Fruit fly (Drosophila melanogaster): ENCODE measurements around the gene CG17712.

CG17712 gene

dm6 chr2L:1722260-1722659, 29.7 kb downstream of the CG17712 start:
- TF ChIP-seq Mnt (GFP tag; optimal IDR thresholded peaks at IDR 0.05) = peak; percentile 10
- no peak for TF ChIP-seq Hr96 (GFP tag; optimal IDR thresholded peaks at IDR 0.05)
- no peak for TF ChIP-seq CG14711 (tag; optimal IDR thresholded peaks at IDR 0.05)
- TF ChIP-seq CG33017 (tag; optimal IDR thresholded peaks at IDR 0.05) = no peak
- TF ChIP-seq tj (GFP tag; optimal IDR thresholded peaks at IDR 0.05) = no peak
- TF ChIP-seq CG11617 (GFP tag; optimal IDR thresholded peaks at IDR 0.05) = no peak
- TF ChIP-seq kay (GFP tag; ENCODE audit: borderline replicate concordance) = no peak
- no peak for TF ChIP-seq ovo (GFP tag; optimal IDR thresholded peaks at IDR 0.05)
- no peak for TF ChIP-seq CG1620 (GFP tag; optimal IDR thresholded peaks at IDR 0.05)
- TF ChIP-seq cic (GFP tag; optimal IDR thresholded peaks at IDR 0.05) = peak; percentile 29
- no peak for TF ChIP-seq Clk (GFP tag; optimal IDR thresholded peaks at IDR 0.05)

dm6 chr2L:1720846-1721506, 30.9 kb downstream of the CG17712 start:
- TF ChIP-seq cic (GFP tag; optimal IDR thresholded peaks at IDR 0.05) (peak; percentile 81), Mnt (GFP tag; optimal IDR thresholded peaks at IDR 0.05) (peak; percentile 16), CG7101 (tag; optimal IDR thresholded peaks at IDR 0.05) (no peak), CG12768 (GFP tag; optimal IDR thresholded peaks at IDR 0.05) (peak; percentile 38)

- TF ChIP-seq CG7101 (tag; optimal IDR thresholded peaks at IDR 0.05) = no peak
- TF ChIP-seq ovo (GFP tag; optimal IDR thresholded peaks at IDR 0.05) = no peak
- TF ChIP-seq CG14711 (tag; optimal IDR thresholded peaks at IDR 0.05) = no peak
- no peak for TF ChIP-seq toe (GFP tag; optimal IDR thresholded peaks at IDR 0.05)
- TF ChIP-seq Mnt (GFP tag; optimal IDR thresholded peaks at IDR 0.05) = no peak
Measured at dm6 chr2L:1719971-1720370, 32.0 kb downstream of the CG17712 start.

dm6 chr2L:1717247-1717646, 34.7 kb downstream of the CG17712 start:
- TF ChIP-seq Hr96 (GFP tag; optimal IDR thresholded peaks at IDR 0.05) (no peak), kay (GFP tag; ENCODE audit: borderline replicate concordance) (no peak)

- TF ChIP-seq CG5204 (GFP tag; optimal IDR thresholded peaks at IDR 0.05) = no peak
- no peak for TF ChIP-seq CG33017 (tag; optimal IDR thresholded peaks at IDR 0.05)
- no peak for TF ChIP-seq cic (GFP tag; optimal IDR thresholded peaks at IDR 0.05)
- peak; percentile 39 for TF ChIP-seq Mnt (GFP tag; optimal IDR thresholded peaks at IDR 0.05)
- TF ChIP-seq toe (GFP tag; optimal IDR thresholded peaks at IDR 0.05) = no peak
- TF ChIP-seq CG12768 (GFP tag; optimal IDR thresholded peaks at IDR 0.05) = no peak
- no peak for TF ChIP-seq Hr96 (GFP tag; optimal IDR thresholded peaks at IDR 0.05)
- TF ChIP-seq Clk (GFP tag; optimal IDR thresholded peaks at IDR 0.05) = no peak
- peak; percentile 38 for TF ChIP-seq bab1 (GFP tag; optimal IDR thresholded peaks at IDR 0.05)
- no peak for TF ChIP-seq ovo (GFP tag; optimal IDR thresholded peaks at IDR 0.05)
- TF ChIP-seq cnc (optimal IDR thresholded peaks at IDR 0.05) = no peak
- no peak for TF ChIP-seq CG1620 (GFP tag; optimal IDR thresholded peaks at IDR 0.05)
- no peak for TF ChIP-seq pad (GFP tag; optimal IDR thresholded peaks at IDR 0.05)
- no peak for TF ChIP-seq kay (GFP tag; ENCODE audit: borderline replicate concordance)
- TF ChIP-seq tj (GFP tag; optimal IDR thresholded peaks at IDR 0.05) = no peak
- peak; percentile 18 for TF ChIP-seq CG11617 (GFP tag; optimal IDR thresholded peaks at IDR 0.05)
- no peak for TF ChIP-seq CG7101 (tag; optimal IDR thresholded peaks at IDR 0.05)
- no peak for TF ChIP-seq CG7045 (GFP tag; optimal IDR thresholded peaks at IDR 0.05)
Measured at dm6 chr2L:1715699-1716333, 36.1 kb downstream of the CG17712 start, which contains the start of gene frtz. frtz (minus strand) TSS chr2L:1715851.

dm6 chr2L:1710224-1710623, 41.7 kb downstream of the CG17712 start, which contains the start of the genes CG17660 and mRpL48:
CG17660 (minus strand) TSS chr2L:1710421.
mRpL48 (plus strand) TSS chr2L:1710462.
- TF ChIP-seq toe (GFP tag; optimal IDR thresholded peaks at IDR 0.05) (no peak), CG1620 (GFP tag; optimal IDR thresholded peaks at IDR 0.05) (peak; percentile 19), tj (GFP tag; optimal IDR thresholded peaks at IDR 0.05) (no peak), Mnt (GFP tag; optimal IDR thresholded peaks at IDR 0.05) (peak; percentile 62), CG7045 (GFP tag; optimal IDR thresholded peaks at IDR 0.05) (no peak), CG11617 (GFP tag; optimal IDR thresholded peaks at IDR 0.05) (peak; percentile 33), Crg-1 (GFP tag; optimal IDR thresholded peaks at IDR 0.05) (no peak), CG7101 (tag; optimal IDR thresholded peaks at IDR 0.05) (peak; percentile 17), CG5204 (GFP tag; optimal IDR thresholded peaks at IDR 0.05) (no peak), pad (GFP tag; optimal IDR thresholded peaks at IDR 0.05) (no peak), Clk (GFP tag; optimal IDR thresholded peaks at IDR 0.05) (no peak), ovo (GFP tag; optimal IDR thresholded peaks at IDR 0.05) (peak; percentile 40), CG14711 (tag; optimal IDR thresholded peaks at IDR 0.05) (peak; percentile 10), kay (GFP tag; ENCODE audit: borderline replicate concordance) (no peak), bab1 (GFP tag; optimal IDR thresholded peaks at IDR 0.05) (peak; percentile 32), CG33017 (tag; optimal IDR thresholded peaks at IDR 0.05) (no peak), cic (GFP tag; optimal IDR thresholded peaks at IDR 0.05) (peak; percentile 22), cnc (optimal IDR thresholded peaks at IDR 0.05) (no peak), CG12768 (GFP tag; optimal IDR thresholded peaks at IDR 0.05) (no peak), Hr96 (GFP tag; optimal IDR thresholded peaks at IDR 0.05) (no peak)

dm6 chr2L:1709316-1709715, 42.6 kb downstream of the CG17712 start:
- no peak for TF ChIP-seq toe (GFP tag; optimal IDR thresholded peaks at IDR 0.05)

Data from whole organism, adult.